Fruit fly (Drosophila melanogaster): ENCODE results near the gene alpha-Man-IIa.

alpha-Man-IIa gene

DNA sequence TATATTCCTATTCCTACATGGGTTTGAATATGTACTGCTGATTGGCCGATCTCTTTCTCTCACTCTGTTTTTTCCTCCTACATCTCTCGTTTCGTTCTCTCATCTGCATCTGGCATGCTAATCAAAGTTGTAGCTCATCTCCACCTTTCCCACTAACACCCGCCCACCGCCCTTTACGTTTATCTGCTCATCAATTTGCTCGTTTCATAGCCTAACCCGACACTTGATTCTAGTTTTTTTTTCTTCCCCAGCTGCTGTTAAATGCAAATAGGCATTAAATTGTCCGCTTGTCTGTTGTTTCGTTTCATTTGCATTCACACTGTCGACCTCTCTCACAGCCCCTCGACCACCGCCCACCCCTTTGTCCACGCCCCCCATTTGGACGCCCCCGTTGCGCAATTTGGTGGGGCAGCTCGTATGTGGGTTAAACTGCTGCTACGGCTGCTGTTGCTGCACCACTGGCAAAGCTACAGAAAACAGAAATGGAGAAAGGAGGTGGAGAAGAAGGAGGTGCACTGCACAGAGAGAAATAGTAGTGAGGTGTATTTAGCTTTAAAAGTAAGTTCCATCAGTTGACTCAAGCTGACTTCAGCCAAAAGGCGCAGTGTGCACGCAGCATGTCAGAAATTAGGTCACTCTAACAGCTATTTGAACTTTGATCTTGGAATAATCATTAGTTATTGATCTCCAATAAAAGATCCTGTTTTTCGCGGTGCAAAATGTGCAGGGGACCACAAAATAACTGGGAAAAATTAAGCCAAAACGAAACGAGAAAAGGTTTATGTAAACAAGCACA, 8.3 kb downstream of the alpha-Man-IIa start (continued):
- TF ChIP-seq Smox (GFP tag; optimal IDR thresholded peaks at IDR 0.05) (no peak), Eip78C (GFP tag) (peak; percentile 58), CG3032 (tag; optimal IDR thresholded peaks at IDR 0.05) (no peak), pdm3 (GFP tag; optimal IDR thresholded peaks at IDR 0.05) (peak; percentile 42), CG8119 (GFP tag; IDR thresholded peaks at IDR 0.05) (peak; percentile 71), fd59A (GFP tag; optimal IDR thresholded peaks at IDR 0.05) (no peak), CG31627 (GFP tag; optimal IDR thresholded peaks at IDR 0.05) (peak; percentile 24), OdsH (GFP tag; optimal IDR thresholded peaks at IDR 0.05) (peak; percentile 56), spab (GFP tag; optimal IDR thresholded peaks at IDR 0.05) (no peak), achi (GFP tag; optimal IDR thresholded peaks at IDR 0.05) (peak; percentile 33), fkh (GFP tag; optimal IDR thresholded peaks at IDR 0.05) (no peak), CG6854 (GFP tag; optimal IDR thresholded peaks at IDR 0.05) (no peak)

dm6 chr3R:9422338-9422737, 10.0 kb downstream of the alpha-Man-IIa start:
- no peak for TF ChIP-seq Met (GFP tag; optimal IDR thresholded peaks at IDR 0.05)
- no peak for TF ChIP-seq CG31627 (GFP tag; optimal IDR thresholded peaks at IDR 0.05)
- no peak for TF ChIP-seq CG4318 (GFP tag; optimal IDR thresholded peaks at IDR 0.05)
- TF ChIP-seq vri (GFP tag; optimal IDR thresholded peaks at IDR 0.05), result peak; percentile 27
- no peak for TF ChIP-seq CG11762 (GFP tag; optimal IDR thresholded peaks at IDR 0.05; ENCODE audit: insufficient read depth)
- no peak for TF ChIP-seq Lpt (GFP tag; optimal IDR thresholded peaks at IDR 0.05)
- no peak for TF ChIP-seq CG6854 (GFP tag; optimal IDR thresholded peaks at IDR 0.05)
- TF ChIP-seq CG16779 (tag; optimal IDR thresholded peaks at IDR 0.05), result peak; percentile 14
- TF ChIP-seq CG6163 (GFP tag; IDR thresholded peaks at IDR 0.05), result no peak
- no peak for TF ChIP-seq dac (GFP tag; optimal IDR thresholded peaks at IDR 0.05)
- no peak for TF ChIP-seq CG8119 (GFP tag; IDR thresholded peaks at IDR 0.05)
- peak; percentile 54 for TF ChIP-seq Eip78C (GFP tag)
- no peak for TF ChIP-seq CG7368 (GFP tag; optimal IDR thresholded peaks at IDR 0.05)
- no peak for TF ChIP-seq acj6 (GFP tag; optimal IDR thresholded peaks at IDR 0.05)
- no peak for TF ChIP-seq CG15336 (GFP tag; IDR thresholded peaks at IDR 0.05)
- TF ChIP-seq lz (GFP tag; optimal IDR thresholded peaks at IDR 0.05), result no peak
- TF ChIP-seq salr (GFP tag; optimal IDR thresholded peaks at IDR 0.05), result no peak
- no peak for TF ChIP-seq CG32006 (GFP tag; optimal IDR thresholded peaks at IDR 0.05)
- no peak for TF ChIP-seq dsx (GFP tag; optimal IDR thresholded peaks at IDR 0.05; ENCODE audit: poor library complexity, severe bottlenecking)
- no peak for TF ChIP-seq Eip93F (GFP tag; optimal IDR thresholded peaks at IDR 0.05)
- TF ChIP-seq CG9139 (GFP tag; optimal IDR thresholded peaks at IDR 0.05), result no peak
- TF ChIP-seq net (GFP tag; optimal IDR thresholded peaks at IDR 0.05), result no peak
- no peak for TF ChIP-seq Hr38 (GFP tag; optimal IDR thresholded peaks at IDR 0.05)

- TF ChIP-seq CG8119 (GFP tag; IDR thresholded peaks at IDR 0.05), result 0 out of 3 replicates have a peak, but pooled peaks have one; percentile 21
- TF ChIP-seq Hr4 (GFP tag; optimal IDR thresholded peaks at IDR 0.05), result no peak
- no peak for TF ChIP-seq CG10669 (GFP tag; optimal IDR thresholded peaks at IDR 0.05)
These were observed 11.8 kb downstream of the alpha-Man-IIa start for dm6 chr3R:9424061-9424665.

dm6 chr3R:9427328-9427727, 15.0 kb downstream of the alpha-Man-IIa start:
- no peak for TF ChIP-seq CG32006 (GFP tag; optimal IDR thresholded peaks at IDR 0.05)
- peak; percentile 61 for TF ChIP-seq fkh (GFP tag; optimal IDR thresholded peaks at IDR 0.05)
